Fruit fly (Drosophila melanogaster): ENCODE data around the gene cher.

Gene cher

dm6 chr3R:17108881-17109280, 16.3 kb downstream of the cher start:
- TF ChIP-seq ttk (optimal IDR thresholded peaks at IDR 0.05) = no peak
- no peak for TF ChIP-seq Myc (optimal IDR thresholded peaks at IDR 0.05)
- TF ChIP-seq h (optimal IDR thresholded peaks at IDR 0.05) = no peak
- no peak for TF ChIP-seq Sin3A (optimal IDR thresholded peaks at IDR 0.05)
- TF ChIP-seq psq (optimal IDR thresholded peaks at IDR 0.05) = no peak
- no peak for TF ChIP-seq insv (optimal IDR thresholded peaks at IDR 0.05)

- TF ChIP-seq h (optimal IDR thresholded peaks at IDR 0.05) (no peak), Myc (optimal IDR thresholded peaks at IDR 0.05) (no peak), Sin3A (optimal IDR thresholded peaks at IDR 0.05) (no peak), ttk (optimal IDR thresholded peaks at IDR 0.05) (no peak), psq (optimal IDR thresholded peaks at IDR 0.05) (no peak)
Observed at dm6 chr3R:17087977-17088618, 37.1 kb downstream of the cher start, which contains the start of gene cal1. Gene cal1, plus strand, starts transcription at chr3R:17088280.

- no peak for TF ChIP-seq ttk (optimal IDR thresholded peaks at IDR 0.05)
- TF ChIP-seq h (optimal IDR thresholded peaks at IDR 0.05) = no peak
- TF ChIP-seq Myc (optimal IDR thresholded peaks at IDR 0.05) = no peak
Observed at dm6 chr3R:17085029-17085807, 40.0 kb downstream of the cher start, which contains the start of gene GckIII. Gene GckIII, plus strand, starts transcription at chr3R:17085513.

- no peak for TF ChIP-seq Sin3A (optimal IDR thresholded peaks at IDR 0.05)
Observed at dm6 chr3R:17082471-17082870, 42.7 kb downstream of the cher start.

- TF ChIP-seq Sin3A (optimal IDR thresholded peaks at IDR 0.05) = no peak
- no peak for TF ChIP-seq psq (optimal IDR thresholded peaks at IDR 0.05)
- no peak for TF ChIP-seq h (optimal IDR thresholded peaks at IDR 0.05)
- TF ChIP-seq insv (optimal IDR thresholded peaks at IDR 0.05) = no peak
- TF ChIP-seq ttk (optimal IDR thresholded peaks at IDR 0.05) = no peak
- TF ChIP-seq Myc (optimal IDR thresholded peaks at IDR 0.05) = no peak
Observed at dm6 chr3R:17081359-17081935, 43.7 kb downstream of the cher start.

- TF ChIP-seq h (optimal IDR thresholded peaks at IDR 0.05) (peak; percentile 21), Myc (optimal IDR thresholded peaks at IDR 0.05) (no peak), ttk (optimal IDR thresholded peaks at IDR 0.05) (no peak), psq (optimal IDR thresholded peaks at IDR 0.05) (no peak), insv (optimal IDR thresholded peaks at IDR 0.05) (no peak)
Observed at dm6 chr3R:17080666-17081358, 44.4 kb downstream of the cher start.

DNA sequence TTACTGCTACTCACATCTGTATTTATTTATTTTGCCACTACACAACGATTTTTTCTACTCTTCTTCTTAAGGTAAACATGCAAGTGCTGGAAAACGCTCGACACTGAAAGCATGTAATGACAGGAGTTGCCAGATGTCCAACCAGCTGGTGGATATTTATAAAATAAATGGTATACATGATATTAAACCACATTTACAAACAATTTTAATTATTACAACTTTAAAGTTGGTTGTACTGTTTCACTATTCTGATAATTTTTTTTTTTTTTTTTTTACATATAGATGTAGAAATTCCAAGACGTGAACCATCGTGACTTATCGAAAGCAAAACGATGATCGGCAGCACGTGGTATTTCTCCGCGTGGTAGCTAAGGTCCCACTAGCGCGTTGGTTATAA, 45.3 kb downstream of the cher start, which contains the start of the genes Keap1 and kuk:
Keap1 (minus strand) TSS at position 87 of the 397 bp plus-strand sequence.
kuk (plus strand) TSS at position 386 of the 397 bp plus-strand sequence.
- TF ChIP-seq Myc (optimal IDR thresholded peaks at IDR 0.05) (no peak), psq (optimal IDR thresholded peaks at IDR 0.05) (no peak), insv (optimal IDR thresholded peaks at IDR 0.05) (no peak), h (optimal IDR thresholded peaks at IDR 0.05) (no peak), Sin3A (optimal IDR thresholded peaks at IDR 0.05) (no peak), ttk (optimal IDR thresholded peaks at IDR 0.05) (no peak)

DNA sequence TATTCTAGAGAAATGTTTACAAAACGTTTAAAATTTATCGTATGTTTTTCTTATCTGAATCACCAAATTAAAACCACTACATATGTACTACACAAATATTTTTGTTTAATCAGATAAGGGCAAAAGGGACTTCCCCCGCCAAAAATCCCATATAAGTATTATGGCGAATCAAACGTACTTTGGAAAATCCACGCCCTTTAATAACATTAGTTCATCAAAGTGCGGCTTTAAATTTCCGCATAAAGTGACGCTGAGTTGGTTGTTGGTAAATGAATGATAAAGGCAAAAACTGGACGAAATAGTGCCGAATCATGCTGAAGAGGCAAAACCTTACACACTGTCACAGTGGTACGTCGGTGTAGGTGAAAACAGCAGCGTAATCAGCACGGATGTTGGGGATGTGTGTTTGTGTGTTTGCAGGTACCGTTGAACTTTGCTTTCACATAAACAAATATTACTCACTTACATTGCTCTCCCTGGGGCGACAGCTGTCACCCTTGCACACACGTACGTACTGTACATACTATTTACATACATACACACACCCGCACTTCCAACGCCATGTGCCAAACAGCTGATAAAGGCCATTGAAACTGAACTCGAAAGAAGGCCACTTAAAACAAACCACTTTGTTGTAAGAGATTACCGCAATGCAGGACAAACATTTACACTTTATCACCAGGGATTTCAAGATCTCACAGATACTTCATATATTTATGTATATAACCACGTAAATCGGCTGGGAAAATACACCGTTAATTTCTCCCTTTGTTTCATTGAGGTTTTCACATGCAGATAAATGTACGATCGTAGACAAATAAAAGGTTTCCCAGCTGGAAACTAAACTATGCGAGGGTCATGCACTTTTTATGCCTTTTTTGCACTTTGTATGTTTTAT, 46.0 kb downstream of the cher start:
- TF ChIP-seq Sin3A (optimal IDR thresholded peaks at IDR 0.05) (no peak), psq (optimal IDR thresholded peaks at IDR 0.05) (no peak), Myc (optimal IDR thresholded peaks at IDR 0.05) (no peak), ttk (optimal IDR thresholded peaks at IDR 0.05) (no peak), h (optimal IDR thresholded peaks at IDR 0.05) (no peak), insv (optimal IDR thresholded peaks at IDR 0.05) (no peak)

dm6 chr3R:17077968-17078417, 47.2 kb downstream of the cher start:
- TF ChIP-seq h (optimal IDR thresholded peaks at IDR 0.05) (peak; percentile 44), Sin3A (optimal IDR thresholded peaks at IDR 0.05) (no peak), psq (optimal IDR thresholded peaks at IDR 0.05) (no peak), Myc (optimal IDR thresholded peaks at IDR 0.05) (no peak), insv (optimal IDR thresholded peaks at IDR 0.05) (peak; percentile 41), ttk (optimal IDR thresholded peaks at IDR 0.05) (no peak)

DNA sequence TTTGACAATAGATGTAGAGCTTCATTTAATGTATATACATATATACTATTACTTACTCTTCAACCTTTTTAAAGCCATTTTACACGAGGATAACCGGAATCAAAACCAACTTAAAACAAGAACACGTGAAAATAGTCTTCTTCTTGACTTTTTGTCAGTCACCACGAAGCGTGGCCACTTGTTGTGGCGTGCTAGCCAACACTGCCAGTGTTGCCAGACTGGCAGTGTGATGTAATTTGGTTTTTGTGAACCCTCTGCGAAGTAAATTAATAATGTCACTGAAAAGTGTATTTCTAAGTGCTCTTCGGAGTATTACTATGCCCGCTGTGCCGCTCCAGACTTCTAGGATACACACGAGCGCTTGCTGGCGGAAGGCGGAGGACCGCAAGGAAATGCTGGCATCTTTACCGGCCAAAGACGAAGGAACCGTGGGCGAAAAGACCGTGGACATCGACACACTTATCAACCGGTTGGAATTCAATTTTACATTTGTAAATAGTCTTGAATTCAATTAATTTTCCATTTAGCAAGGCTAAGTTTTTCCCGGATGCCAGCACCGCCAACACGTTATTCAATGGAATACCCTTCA, 52.6 kb downstream of the cher start, which contains the start of the genes Ns1 and mRpS11:
Ns1 (minus strand) TSS at position 150 of the 589 bp plus-strand sequence.
mRpS11 (plus strand) TSS at position 207 of the 589 bp plus-strand sequence.
- TF ChIP-seq psq (optimal IDR thresholded peaks at IDR 0.05) = no peak
- no peak for TF ChIP-seq Myc (optimal IDR thresholded peaks at IDR 0.05)
- no peak for TF ChIP-seq insv (optimal IDR thresholded peaks at IDR 0.05)
- TF ChIP-seq Sin3A (optimal IDR thresholded peaks at IDR 0.05) = no peak
- TF ChIP-seq h (optimal IDR thresholded peaks at IDR 0.05) = no peak
- no peak for TF ChIP-seq ttk (optimal IDR thresholded peaks at IDR 0.05)
